Fruit fly (Drosophila melanogaster): ENCODE measurements around the gene CG13919.

The CG13919 gene

DNA sequence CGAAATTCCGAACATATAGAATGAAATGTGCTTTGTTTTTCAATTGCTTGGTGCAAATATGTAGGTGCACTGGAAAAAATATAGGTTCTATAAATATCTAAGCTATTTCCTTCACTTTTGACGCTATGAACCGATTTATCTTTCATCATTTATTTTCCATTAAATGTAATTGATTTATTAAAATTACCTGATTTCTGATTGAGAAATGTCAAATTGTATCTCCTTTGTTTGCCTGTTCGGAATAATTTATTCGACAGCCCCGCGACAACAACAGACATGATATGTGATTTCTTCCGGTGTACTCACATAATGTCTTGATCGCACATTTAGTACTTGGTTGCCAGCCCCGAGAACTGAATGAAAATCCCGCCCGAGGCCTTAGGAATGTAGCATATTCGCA is 35.7 kb upstream of the CG13919 start:
- TF ChIP-seq D19A (tag; optimal IDR thresholded peaks at IDR 0.05), result no peak
- 0 out of 2 replicates have a peak, but pooled peaks have one; percentile 44 for TF ChIP-seq Drgx (GFP tag; IDR thresholded peaks at IDR 0.05)
- TF ChIP-seq CG9727 (GFP tag; optimal IDR thresholded peaks at IDR 0.05), result peak; percentile 55
- TF ChIP-seq Vsx1 (GFP tag; optimal IDR thresholded peaks at IDR 0.05), result no peak
- no peak for TF ChIP-seq CG17912 (GFP tag; optimal IDR thresholded peaks at IDR 0.05)
- TF ChIP-seq E2f2 (GFP tag; IDR thresholded peaks at IDR 0.05), result no peak; the same call in 1 of the 2 replicates
- TF ChIP-seq chif (GFP tag; optimal IDR thresholded peaks at IDR 0.05), result peak in 1 of 2 experiments; percentile 13
- TF ChIP-seq Optix (GFP tag; IDR thresholded peaks at IDR 0.05), result no peak
- TF ChIP-seq CG1832 (GFP tag; optimal IDR thresholded peaks at IDR 0.05), result no peak
- peak; percentile 36 for TF ChIP-seq lab (GFP tag; optimal IDR thresholded peaks at IDR 0.05)
- TF ChIP-seq CG3847 (GFP tag; IDR thresholded peaks at IDR 0.05), result peak; percentile 61
- peak; percentile 9 for TF ChIP-seq CG17385 (GFP tag; optimal IDR thresholded peaks at IDR 0.05)
- peak; percentile 48 for TF ChIP-seq PHDP (tag; optimal IDR thresholded peaks at IDR 0.05)
- no peak for TF ChIP-seq stwl (tag; optimal IDR thresholded peaks at IDR 0.05)
- TF ChIP-seq mirr (GFP tag; optimal IDR thresholded peaks at IDR 0.05), result no peak
- no peak for TF ChIP-seq D (optimal IDR thresholded peaks at IDR 0.05)
- no peak for TF ChIP-seq D (GFP tag; optimal IDR thresholded peaks at IDR 0.05)
- no peak for TF ChIP-seq Elba2 (GFP tag; optimal IDR thresholded peaks at IDR 0.05)
- TF ChIP-seq zf30C (GFP tag; optimal IDR thresholded peaks at IDR 0.05), result no peak
- TF ChIP-seq crc (GFP tag; optimal IDR thresholded peaks at IDR 0.05), result no peak
- peak; percentile 54 for TF ChIP-seq CG14014 (GFP tag; IDR thresholded peaks at IDR 0.05)
- no peak for TF ChIP-seq luna (GFP tag; optimal IDR thresholded peaks at IDR 0.05)
- no peak for TF ChIP-seq en (GFP tag; optimal IDR thresholded peaks at IDR 0.05)
- no peak for TF ChIP-seq CG3065 (GFP tag; optimal IDR thresholded peaks at IDR 0.05)
- TF ChIP-seq CG12744 (GFP tag; optimal IDR thresholded peaks at IDR 0.05), result peak; percentile 23
- no peak for TF ChIP-seq CG12769 (tag; optimal IDR thresholded peaks at IDR 0.05)
- TF ChIP-seq CG2712 (tag; optimal IDR thresholded peaks at IDR 0.05), result peak; percentile 39
- TF ChIP-seq vnd (GFP tag; IDR thresholded peaks at IDR 0.05; ENCODE audit: partially characterized antibody), result no peak
- TF ChIP-seq CG8478 (optimal IDR thresholded peaks at IDR 0.05), result no peak
- TF ChIP-seq CG9932 (GFP tag; IDR thresholded peaks at IDR 0.05), result peak; percentile 68
- TF ChIP-seq Scr (GFP tag; IDR thresholded peaks at IDR 0.05; ENCODE audit: partially characterized antibody), result no peak
- TF ChIP-seq Hsf (GFP tag; optimal IDR thresholded peaks at IDR 0.05), result peak; percentile 4
- peak; percentile 68 for TF ChIP-seq Meics (GFP tag; optimal IDR thresholded peaks at IDR 0.05)
- no peak for TF ChIP-seq Neu2 (GFP tag; optimal IDR thresholded peaks at IDR 0.05; ENCODE audit: borderline replicate concordance)
- no peak for TF ChIP-seq lbe (GFP tag; optimal IDR thresholded peaks at IDR 0.05)
- TF ChIP-seq pros (GFP tag; optimal IDR thresholded peaks at IDR 0.05), result no peak
- no peak for TF ChIP-seq Nf-YA (GFP tag; IDR thresholded peaks at IDR 0.05)
- no peak for TF ChIP-seq CG4328 (GFP tag; optimal IDR thresholded peaks at IDR 0.05)
- no peak for TF ChIP-seq CG3995 (GFP tag; optimal IDR thresholded peaks at IDR 0.05)
- TF ChIP-seq HHEX (GFP tag; optimal IDR thresholded peaks at IDR 0.05), result peak; percentile 34
- no peak for TF ChIP-seq CG15011 (GFP tag; optimal IDR thresholded peaks at IDR 0.05)
- peak; percentile 32 for TF ChIP-seq CG8924 (tag; optimal IDR thresholded peaks at IDR 0.05)
- no peak for TF ChIP-seq CG30431 (GFP tag; optimal IDR thresholded peaks at IDR 0.05)
- TF ChIP-seq nom (GFP tag; optimal IDR thresholded peaks at IDR 0.05), result no peak
- TF ChIP-seq fd96Cb (tag; optimal IDR thresholded peaks at IDR 0.05), result peak; percentile 15
- TF ChIP-seq twi (tag; optimal IDR thresholded peaks at IDR 0.05), result no peak
- no peak for TF ChIP-seq Hr39 (optimal IDR thresholded peaks at IDR 0.05)
- TF ChIP-seq trh (GFP tag; optimal IDR thresholded peaks at IDR 0.05), result no peak
- no peak for TF ChIP-seq pfk (GFP tag; optimal IDR thresholded peaks at IDR 0.05)
- TF ChIP-seq odd (GFP tag; optimal IDR thresholded peaks at IDR 0.05), result no peak
- TF ChIP-seq CG15514 (GFP tag; optimal IDR thresholded peaks at IDR 0.05), result peak; percentile 17
- no peak for TF ChIP-seq CG18262 (tag; optimal IDR thresholded peaks at IDR 0.05)
